Worm (Caenorhabditis elegans): ENCODE data around the gene T03F7.7.
A peak's percentile ranks its signal among the peaks of the same experiment; 100 is the strongest.

The T03F7.7 gene

DNA sequence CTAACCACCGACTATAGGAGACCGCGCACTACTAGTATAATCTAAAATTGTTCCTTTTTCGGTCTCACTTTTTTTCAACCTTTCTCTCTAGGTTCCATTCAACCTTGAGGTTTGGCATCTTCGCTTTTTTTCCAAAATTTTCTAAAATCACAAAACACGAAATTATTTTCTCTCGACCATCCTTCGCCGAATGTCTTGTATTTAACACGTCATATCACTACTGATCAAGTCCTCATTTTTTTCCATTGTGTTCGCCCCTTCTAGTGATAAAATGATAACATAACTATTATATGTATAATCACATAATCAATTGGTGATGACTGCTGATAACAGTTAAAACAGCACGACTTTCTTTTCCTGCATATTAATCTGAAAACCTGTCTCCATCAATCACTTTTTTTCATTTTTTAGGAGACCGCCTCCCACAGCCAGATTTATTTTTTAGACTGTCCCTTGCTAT lies at the start of gene T03F7.7:
Gene T03F7.7, plus strand, starts transcription at position 410 of the 460 bp plus-strand sequence.
- peak; percentile 95 for TF ChIP-seq elt-2 (tag; optimal IDR thresholded peaks at IDR 0.05)
- no peak for TF ChIP-seq ceh-31 (tag; optimal IDR thresholded peaks at IDR 0.05)

DNA sequence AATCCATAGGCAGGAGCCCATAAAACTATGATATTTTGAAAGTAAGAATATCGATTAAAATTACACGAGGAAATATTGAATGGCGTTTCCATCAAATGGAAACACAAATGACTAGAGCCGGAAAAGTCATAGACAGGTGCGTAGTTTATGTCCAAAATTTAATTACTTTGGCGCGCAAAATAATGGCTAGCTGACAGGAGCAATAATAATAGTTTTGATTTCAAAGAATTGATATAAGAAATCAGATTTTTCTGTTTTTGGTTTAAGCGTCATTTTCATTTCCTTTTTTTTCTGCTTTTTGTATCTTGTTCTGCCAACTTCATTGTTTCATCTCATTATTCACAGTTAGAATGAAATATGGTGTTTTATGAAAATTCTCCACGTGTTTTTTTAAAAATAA lies 48.2 kb upstream of the T03F7.7 start, which contains the start of gene F07B10.4:
Gene F07B10.4, minus strand, starts transcription at position 101 of the 400 bp plus-strand sequence.
- no peak for TF ChIP-seq pag-3 (tag; optimal IDR thresholded peaks at IDR 0.05; ENCODE audit: borderline replicate concordance)
- no peak for TF ChIP-seq hlh-30 (tag; optimal IDR thresholded peaks at IDR 0.05; ENCODE audit: insufficient read depth)
- no peak for TF ChIP-seq ets-4 (tag; optimal IDR thresholded peaks at IDR 0.05)
- no peak for TF ChIP-seq rnt-1 (tag; optimal IDR thresholded peaks at IDR 0.05)
- no peak for TF ChIP-seq pros-1 (tag; optimal IDR thresholded peaks at IDR 0.05)

DNA sequence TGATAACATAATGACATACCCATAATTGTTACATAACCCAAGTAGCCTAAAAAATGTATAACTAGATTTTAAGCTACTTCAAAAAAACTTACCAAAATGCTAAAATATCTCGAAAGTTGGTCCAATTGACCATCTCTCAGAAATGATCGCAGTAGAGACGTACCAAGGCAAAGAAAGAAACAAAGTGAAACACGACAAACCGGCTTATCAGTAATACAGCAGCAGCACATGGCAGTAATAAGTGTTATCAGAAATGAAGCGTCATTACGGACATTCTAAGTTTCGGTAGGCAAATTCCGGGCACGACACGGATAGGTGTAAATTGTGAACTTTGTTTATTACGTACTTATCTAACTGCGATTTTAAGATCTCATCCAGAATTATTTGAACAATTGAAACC lies 45.7 kb upstream of the T03F7.7 start, which contains the start of gene cln-3.1:
Gene cln-3.1, minus strand, starts transcription at position 171 of the 400 bp plus-strand sequence.
- TF ChIP-seq K09A11.1 (tag; optimal IDR thresholded peaks at IDR 0.05; ENCODE audit: insufficient read depth) (no peak), elt-2 (tag; optimal IDR thresholded peaks at IDR 0.05) (peak; percentile 78)

DNA sequence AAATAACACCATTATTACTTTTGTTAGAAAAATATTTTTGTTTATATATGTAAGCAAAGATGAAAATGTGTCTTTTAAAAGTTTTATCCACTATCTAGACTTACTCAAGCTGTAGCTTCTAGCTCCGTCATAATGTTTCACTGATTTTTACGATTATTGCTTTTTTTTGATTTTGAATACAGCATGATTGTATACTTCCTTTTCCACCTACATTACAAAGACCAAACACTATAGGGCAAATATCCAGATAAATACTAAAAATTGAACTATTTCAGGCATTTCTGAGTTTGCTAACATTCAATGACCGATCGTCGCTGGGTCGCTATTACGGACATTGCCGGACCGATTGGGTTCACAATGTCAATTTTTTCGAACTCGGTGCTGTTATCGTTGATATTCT lies 44.5 kb upstream of the T03F7.7 start, which contains the start of gene str-116:
Gene str-116, plus strand, starts transcription at position 301 of the 400 bp plus-strand sequence.
- TF ChIP-seq pha-4 (tag; optimal IDR thresholded peaks at IDR 0.05) (no peak), rnt-1 (tag; optimal IDR thresholded peaks at IDR 0.05) (no peak), ceh-9 (tag; optimal IDR thresholded peaks at IDR 0.05) (no peak), K02D7.2 (tag; optimal IDR thresholded peaks at IDR 0.05) (no peak), ceh-2 (tag; optimal IDR thresholded peaks at IDR 0.05) (no peak), syd-9 (tag; optimal IDR thresholded peaks at IDR 0.05) (no peak), zip-5 (tag; optimal IDR thresholded peaks at IDR 0.05) (no peak)

DNA sequence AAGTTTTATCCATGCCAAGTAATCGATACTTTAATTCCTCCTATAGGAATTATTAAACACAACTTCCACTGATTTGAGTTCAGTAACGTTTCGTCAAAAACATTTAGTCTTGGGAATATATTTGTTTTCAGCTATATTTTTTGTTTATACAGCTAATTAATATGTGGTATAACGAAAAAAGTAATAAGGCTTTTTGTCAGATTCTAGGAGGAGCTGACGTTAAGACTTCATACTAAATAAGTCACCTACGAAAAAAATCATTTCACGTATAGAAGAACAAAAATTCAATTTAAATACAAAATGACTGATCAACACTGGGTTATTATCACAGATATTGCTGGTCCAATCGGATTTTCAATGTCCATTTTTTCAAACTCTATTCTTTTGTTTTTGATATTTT lies 42.4 kb upstream of the T03F7.7 start, which contains the start of gene str-115:
Gene str-115, plus strand, starts transcription at position 301 of the 400 bp plus-strand sequence.
- TF ChIP-seq ahr-1 (tag; optimal IDR thresholded peaks at IDR 0.05), result no peak
- no peak for TF ChIP-seq npax-4 (tag; optimal IDR thresholded peaks at IDR 0.05)
- TF ChIP-seq unc-55 (GFP tag; optimal IDR thresholded peaks at IDR 0.05), result no peak
- TF ChIP-seq ceh-34 (tag; optimal IDR thresholded peaks at IDR 0.05), result no peak
- TF ChIP-seq ceh-24 (tag; optimal IDR thresholded peaks at IDR 0.05), result no peak
- no peak for TF ChIP-seq ref-2 (tag; optimal IDR thresholded peaks at IDR 0.05)
- TF ChIP-seq ceh-6 (GFP tag; optimal IDR thresholded peaks at IDR 0.05), result no peak
- TF ChIP-seq T23F11.4 (GFP tag; optimal IDR thresholded peaks at IDR 0.05), result no peak
- TF ChIP-seq tbx-7 (tag; optimal IDR thresholded peaks at IDR 0.05), result no peak
- TF ChIP-seq nfya-1 (tag; optimal IDR thresholded peaks at IDR 0.05), result no peak
- no peak for TF ChIP-seq fkh-6 (tag; optimal IDR thresholded peaks at IDR 0.05)
- TF ChIP-seq K02D7.2 (tag; optimal IDR thresholded peaks at IDR 0.05), result no peak

DNA sequence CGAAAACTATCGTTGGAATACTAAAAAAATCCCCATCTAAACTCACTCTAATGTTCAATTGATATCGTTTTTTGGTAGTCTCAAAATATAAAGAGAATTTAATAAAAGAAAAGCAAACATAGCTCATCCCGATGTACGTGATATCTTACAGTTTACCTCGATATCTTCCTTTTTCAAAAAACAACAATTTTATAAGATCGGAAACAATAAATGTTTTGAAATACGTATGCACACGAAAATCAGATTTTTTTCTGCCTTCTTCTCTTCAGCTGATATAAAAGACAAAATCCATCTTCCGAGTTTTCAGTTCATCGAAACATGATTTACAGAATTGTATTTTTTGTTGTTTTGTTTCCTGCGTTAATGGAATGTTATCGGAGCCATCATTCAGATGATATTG lies 40.2 kb upstream of the T03F7.7 start, which contains the start of gene clec-222:
Gene clec-222, plus strand, starts transcription at position 301 of the 400 bp plus-strand sequence.
- TF ChIP-seq gmeb-2 (tag; optimal IDR thresholded peaks at IDR 0.05), result no peak
- TF ChIP-seq unc-42 (tag; optimal IDR thresholded peaks at IDR 0.05), result no peak
- TF ChIP-seq pha-4 (tag; optimal IDR thresholded peaks at IDR 0.05), result no peak
- TF ChIP-seq fkh-6 (tag; optimal IDR thresholded peaks at IDR 0.05), result no peak
- TF ChIP-seq ets-4 (tag; optimal IDR thresholded peaks at IDR 0.05), result no peak
- no peak for TF ChIP-seq mec-3 (tag; optimal IDR thresholded peaks at IDR 0.05; ENCODE audit: borderline replicate concordance)
- TF ChIP-seq ceh-30 (tag; optimal IDR thresholded peaks at IDR 0.05), result no peak
- no peak for TF ChIP-seq elt-2 (tag; optimal IDR thresholded peaks at IDR 0.05)
- TF ChIP-seq fax-1 (tag; optimal IDR thresholded peaks at IDR 0.05), result no peak
- no peak for TF ChIP-seq eyg-1 (tag; optimal IDR thresholded peaks at IDR 0.05)
- no peak for TF ChIP-seq odd-2 (tag; optimal IDR thresholded peaks at IDR 0.05)

Measured in whole organism, late embryonic.